Worm (Caenorhabditis elegans) whole organism, L4/young adult: ENCODE data around the gene prx-6.

ENCODE experiments used
- dao-5 ChIP-seq: sonication (generic microtip); optimal IDR thresholded peaks from 2 replicates; lab custom pipeline; 2016; ENCODE audit warnings: missing genotype, missing genetic modification characterization, moderate library complexity, missing compliant biosample characterization
- him-1 ChIP-seq: sonication (generic microtip); optimal IDR thresholded peaks from 2 replicates; lab custom pipeline; 2016; ENCODE audit warnings: missing genotype, missing genetic modification reagents, missing genetic modification characterization, missing compliant biosample characterization

DNA sequence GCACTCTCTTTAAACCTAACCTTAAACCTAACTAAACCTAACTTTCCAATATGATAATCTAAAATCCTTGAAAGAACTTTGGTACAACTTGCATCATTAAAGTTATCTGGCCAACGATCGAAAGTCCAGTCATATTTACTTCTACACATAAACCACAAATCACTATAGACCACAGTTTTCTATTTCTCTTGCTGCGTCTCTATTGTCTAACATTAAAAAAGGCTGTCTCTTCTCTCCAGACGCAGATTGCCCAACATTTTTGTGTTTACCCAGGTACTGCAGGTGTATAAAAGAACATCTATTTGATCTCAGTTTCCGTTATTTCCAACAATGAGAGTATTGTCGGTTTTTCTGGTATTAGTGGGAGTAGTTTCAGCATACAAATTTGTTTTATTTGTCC lies 22.3 kb upstream of the prx-6 start, which contains the start of gene ugt-61:
- no peak for TF ChIP-seq him-1 (tag; lab: Kevin White, UChicago)
- TF ChIP-seq dao-5: no peak
